Worm (Caenorhabditis elegans) whole organism, L4/young adult: ENCODE data around the gene fmi-1.

Experiments used
- W03F9.2 ChIP-seq: fragments of 150-350 bp; optimal IDR thresholded peaks from 2 replicates; lab custom pipeline; 2014; ENCODE audit warnings: missing biosample characterization, missing genetic modification characterization
- dao-5 ChIP-seq: sonication (generic microtip); optimal IDR thresholded peaks from 2 replicates; lab custom pipeline; 2016; ENCODE audit warnings: missing genotype, missing genetic modification characterization, moderate library complexity, missing compliant biosample characterization
- him-1 ChIP-seq: sonication (generic microtip); optimal IDR thresholded peaks from 2 replicates; lab custom pipeline; 2016; ENCODE audit warnings: missing genotype, missing genetic modification reagents, missing genetic modification characterization, missing compliant biosample characterization

The fmi-1 gene

DNA sequence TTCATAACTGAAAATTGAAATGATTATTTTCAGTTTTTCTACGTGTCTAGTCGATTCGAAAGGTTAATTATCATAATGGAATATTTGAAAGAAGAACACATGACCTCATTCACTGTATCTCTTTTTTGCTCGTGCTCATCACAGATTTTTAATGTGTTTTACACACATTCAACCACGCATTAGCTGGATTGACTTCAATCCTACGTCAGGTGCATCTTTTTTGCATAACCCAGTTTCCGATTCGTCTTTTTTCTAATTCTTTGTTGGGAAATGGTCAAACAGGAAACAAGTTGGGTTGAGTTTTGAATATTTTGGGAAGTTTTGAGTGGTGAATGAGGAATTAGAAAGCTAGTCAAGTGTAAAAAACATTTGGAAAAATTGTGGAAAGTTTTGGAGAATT is 51.4 kb downstream of the fmi-1 start:
- no peak for TF ChIP-seq W03F9.2 (tag; lab: Kevin White, UChicago)
- TF ChIP-seq dao-5 (tag; lab: Kevin White, UChicago), result no peak
- no peak for TF ChIP-seq him-1 (tag; lab: Kevin White, UChicago)

- no peak for TF ChIP-seq W03F9.2 (tag; lab: Kevin White, UChicago)
- no peak for TF ChIP-seq him-1 (tag; lab: Kevin White, UChicago)
- no peak for TF ChIP-seq dao-5 (tag; lab: Kevin White, UChicago)
These were observed 52.2 kb downstream of the fmi-1 start, which contains the start of gene C34B4.3 for ce11 chrV:13071052-13071451. TSS of gene C34B4.3 (minus strand) at chrV:13071152.

DNA sequence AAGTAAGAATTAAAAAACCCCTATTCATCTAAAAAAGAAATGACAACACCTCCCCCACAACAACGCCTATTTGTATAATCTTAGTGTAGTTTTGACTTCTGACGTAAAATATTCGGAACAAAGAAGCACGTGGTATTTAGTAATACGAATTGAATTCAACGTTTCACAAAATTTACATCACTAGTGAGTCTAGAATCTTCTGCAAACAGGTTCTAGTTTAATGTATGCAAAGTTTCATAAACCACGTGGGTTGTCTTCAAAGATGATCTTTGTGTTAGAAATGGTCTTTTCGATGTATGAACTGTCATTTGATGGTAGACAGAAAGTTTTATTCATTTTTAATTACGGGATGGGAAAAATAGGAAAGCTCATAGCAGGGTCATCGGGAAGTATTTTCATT is 54.3 kb downstream of the fmi-1 start:
- no peak for TF ChIP-seq W03F9.2 (tag; lab: Kevin White, UChicago)
- no peak for TF ChIP-seq him-1 (tag; lab: Kevin White, UChicago)
- no peak for TF ChIP-seq dao-5 (tag; lab: Kevin White, UChicago)

ce11 chrV:13074148-13074547 is 55.3 kb downstream of the fmi-1 start:
- TF ChIP-seq dao-5 (tag; lab: Kevin White, UChicago), result no peak
- no peak for TF ChIP-seq W03F9.2 (tag; lab: Kevin White, UChicago)

- no peak for TF ChIP-seq him-1 (tag; lab: Kevin White, UChicago)
- no peak for TF ChIP-seq dao-5 (tag; lab: Kevin White, UChicago)
- TF ChIP-seq W03F9.2 (tag; lab: Kevin White, UChicago), result no peak
These were observed 56.6 kb downstream of the fmi-1 start for ce11 chrV:13075432-13075831.

ce11 chrV:13081197-13081747 is 62.4 kb downstream of the fmi-1 start:
- no peak for TF ChIP-seq him-1 (tag; lab: Kevin White, UChicago)
- TF ChIP-seq W03F9.2 (tag; lab: Kevin White, UChicago), result no peak
- TF ChIP-seq dao-5 (tag; lab: Kevin White, UChicago), result no peak

ce11 chrV:13082442-13083126 is 63.7 kb downstream of the fmi-1 start, which contains the start of gene C34B4.2:
TSS of gene C34B4.2 (plus strand) at chrV:13083055.
- TF ChIP-seq dao-5 (tag; lab: Kevin White, UChicago) (no peak), W03F9.2 (tag; lab: Kevin White, UChicago) (peak; percentile 26), him-1 (tag; lab: Kevin White, UChicago) (peak; percentile 45)
